Worm (Caenorhabditis elegans) whole organism, L4 larva: ENCODE measurements around the gene F14H12.6.

ENCODE experiments used
- ceh-32 ChIP-seq: sonication (generic microtip); optimal IDR thresholded peaks from 2 replicates; lab custom pipeline; 2016; ENCODE audit warnings: mild to moderate bottlenecking, missing genetic modification characterization, missing compliant biosample characterization; ENCODE audit not compliant: poor library complexity
- dmd-9 ChIP-seq: fragments of 200-800 bp; sonication (Bioruptor generic); IDR thresholded peaks from 2 replicates; pipeline ENCODE4 v1.3.6; 2022; ENCODE audit warnings: missing genetic modification reagents, missing genetic modification characterization, missing compliant biosample characterization
- lin-39 ChIP-seq: fragments of 150-350 bp; optimal IDR thresholded peaks from 2 replicates; lab custom pipeline; 2014; ENCODE audit warnings: missing biosample characterization, missing genetic modification reagents, missing genetic modification characterization
- nhr-25 ChIP-seq: sonication (generic microtip); optimal IDR thresholded peaks from 2 replicates; lab custom pipeline; 2017; ENCODE audit warnings: missing genetic modification characterization, mild to moderate bottlenecking, missing compliant biosample characterization, antibody characterized with exemption, moderate library complexity, borderline replicate concordance; ENCODE audit not compliant: insufficient read depth
- nhr-48 ChIP-seq: sonication (generic microtip); optimal IDR thresholded peaks from 2 replicates; lab custom pipeline; 2016; ENCODE audit warnings: mild to moderate bottlenecking, missing genetic modification characterization, missing compliant biosample characterization
- unc-130 ChIP-seq: sonication (generic microtip); optimal IDR thresholded peaks from 2 replicates; lab custom pipeline; 2016; ENCODE audit warnings: missing genetic modification reagents, missing genetic modification characterization, missing compliant biosample characterization
- ztf-11 ChIP-seq: fragments of 150-350 bp; optimal IDR thresholded peaks from 2 replicates; lab custom pipeline; 2014; ENCODE audit warnings: missing biosample characterization, missing genetic modification characterization

ce11 chrX:4391680-4392079, 34.3 kb upstream of the F14H12.6 start:
- TF ChIP-seq lin-39 (tag; lab: Kevin White, UChicago) (no peak), dmd-9 (GFP tag; lab: Robert Waterston, UW) (no peak), ztf-11 (tag; lab: Kevin White, UChicago) (no peak), ceh-32 (tag; lab: Kevin White, UChicago) (no peak), unc-130 (GFP tag; lab: Kevin White, UChicago) (no peak), nhr-48 (tag; lab: Kevin White, UChicago) (no peak), nhr-25 (tag; lab: Kevin White, UChicago) (no peak)
